Worm (Caenorhabditis elegans): Measurements from ENCODE around the gene Y54G2A.77.

DNA sequence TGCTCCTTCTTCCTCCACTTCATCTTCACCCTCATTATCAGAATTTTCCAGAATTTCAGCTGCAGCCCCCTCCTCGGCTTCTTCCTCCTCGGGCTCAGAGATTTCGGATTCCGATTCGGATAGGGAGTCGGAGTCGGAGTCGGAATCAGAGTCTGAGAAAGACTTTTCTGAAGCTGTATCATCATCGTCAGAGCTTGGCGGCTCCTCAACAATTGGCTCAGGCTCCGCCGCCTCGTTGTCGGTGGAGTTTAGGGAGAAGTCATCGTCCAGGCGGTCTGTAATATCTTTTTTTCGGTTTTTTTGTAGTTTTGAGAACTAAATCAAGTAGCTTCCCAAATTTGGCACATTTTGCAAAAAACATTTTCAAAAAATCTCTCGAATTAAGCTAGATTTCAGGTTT lies 8.4 kb downstream of the Y54G2A.77 start:
- TF ChIP-seq lsy-2 (tag; optimal IDR thresholded peaks at IDR 0.05) (no peak), elt-3 (tag; optimal IDR thresholded peaks at IDR 0.05) (no peak), unc-39 (tag; optimal IDR thresholded peaks at IDR 0.05) (no peak)

Data from whole organism, mixed stage, embryonic.